Worm (Caenorhabditis elegans) whole organism, L4/young adult: ENCODE data around the gene ddb-1.

Experiments
- W03F9.2 ChIP-seq: fragments of 150-350 bp; optimal IDR thresholded peaks from 2 replicates; lab custom pipeline; 2014; ENCODE audit warnings: missing biosample characterization, missing genetic modification characterization
- dao-5 ChIP-seq: sonication (generic microtip); optimal IDR thresholded peaks from 2 replicates; lab custom pipeline; 2016; ENCODE audit warnings: missing genotype, missing genetic modification characterization, moderate library complexity, missing compliant biosample characterization
- him-1 ChIP-seq: sonication (generic microtip); optimal IDR thresholded peaks from 2 replicates; lab custom pipeline; 2016; ENCODE audit warnings: missing genotype, missing genetic modification reagents, missing genetic modification characterization, missing compliant biosample characterization

Gene ddb-1

ce11 chrIV:12121076-12121475 is at the start of gene ddb-1, which contains the start of gene M18.6:
Gene ddb-1, minus strand, starts transcription at chrIV:12121165.
Gene M18.6, plus strand, starts transcription at chrIV:12121310.
- TF ChIP-seq W03F9.2 (tag; lab: Kevin White, UChicago) (peak; percentile 53), him-1 (tag; lab: Kevin White, UChicago) (no peak)

- TF ChIP-seq W03F9.2 (tag; lab: Kevin White, UChicago) (no peak), dao-5 (tag; lab: Kevin White, UChicago) (no peak), him-1 (tag; lab: Kevin White, UChicago) (no peak)
These were observed 47.0 kb upstream of the ddb-1 start, which contains the start of gene F20B10.3 for ce11 chrIV:12167944-12168343. Gene F20B10.3, plus strand, starts transcription at chrIV:12168244.

DNA sequence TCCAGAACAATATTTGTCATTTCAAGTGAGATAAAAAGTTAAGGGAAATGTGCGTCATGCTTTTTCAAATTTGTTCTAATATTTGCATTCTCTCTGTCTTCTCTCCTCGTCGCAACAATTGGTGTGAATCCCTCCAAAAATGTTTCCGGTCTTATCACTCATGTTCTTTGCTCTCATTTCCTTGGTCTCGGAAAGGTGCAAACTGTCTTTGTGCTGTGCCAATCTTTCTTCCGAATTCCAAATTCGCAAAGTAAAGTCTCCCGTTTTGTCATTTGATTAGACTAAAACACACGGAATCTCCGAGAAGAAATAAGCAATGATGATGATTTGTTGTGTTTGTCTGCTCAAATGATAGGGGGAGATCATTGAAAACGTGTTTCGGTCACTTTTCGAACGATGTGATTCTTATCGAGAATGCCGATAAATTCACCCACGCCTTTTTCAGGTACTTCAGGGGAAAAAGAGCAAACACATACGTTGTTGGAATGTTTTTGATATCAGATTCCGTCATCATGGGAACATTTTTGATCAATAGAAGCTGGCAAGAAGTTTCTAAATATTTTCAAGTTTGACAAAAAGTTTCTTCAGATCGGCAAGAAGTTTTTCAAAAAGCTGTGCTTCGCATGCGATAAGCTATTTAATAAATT is 44.6 kb upstream of the ddb-1 start:
- TF ChIP-seq him-1 (tag; lab: Kevin White, UChicago) = no peak
- no peak for TF ChIP-seq W03F9.2 (tag; lab: Kevin White, UChicago)
- no peak for TF ChIP-seq dao-5 (tag; lab: Kevin White, UChicago)

- TF ChIP-seq dao-5 (tag; lab: Kevin White, UChicago) (no peak), W03F9.2 (tag; lab: Kevin White, UChicago) (no peak), him-1 (tag; lab: Kevin White, UChicago) (no peak)
These were observed 41.8 kb upstream of the ddb-1 start for ce11 chrIV:12162732-12163131.

ce11 chrIV:12160421-12160820 is 39.5 kb upstream of the ddb-1 start:
- TF ChIP-seq W03F9.2 (tag; lab: Kevin White, UChicago) (no peak), dao-5 (tag; lab: Kevin White, UChicago) (no peak), him-1 (tag; lab: Kevin White, UChicago) (no peak)

DNA sequence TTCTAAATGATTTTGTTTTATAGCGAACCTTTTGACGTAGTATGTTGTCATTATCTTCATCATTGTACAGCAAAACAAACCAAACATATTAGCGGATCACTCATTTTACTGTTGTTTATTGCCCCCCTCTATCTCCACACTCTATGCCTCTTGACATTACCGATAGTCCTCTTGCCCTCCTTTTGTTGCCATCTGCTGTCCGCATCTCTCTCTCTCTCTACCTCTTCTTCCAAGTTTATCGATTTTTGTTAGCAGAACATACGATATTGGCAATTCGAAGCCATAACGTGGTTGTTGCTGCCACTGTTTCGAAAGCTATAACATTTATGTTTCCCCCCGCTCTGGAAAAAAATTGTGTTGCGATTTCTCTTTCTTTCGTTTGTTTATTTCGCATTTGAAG is 37.0 kb upstream of the ddb-1 start:
- TF ChIP-seq him-1 (tag; lab: Kevin White, UChicago) (no peak), dao-5 (tag; lab: Kevin White, UChicago) (no peak), W03F9.2 (tag; lab: Kevin White, UChicago) (no peak)

DNA sequence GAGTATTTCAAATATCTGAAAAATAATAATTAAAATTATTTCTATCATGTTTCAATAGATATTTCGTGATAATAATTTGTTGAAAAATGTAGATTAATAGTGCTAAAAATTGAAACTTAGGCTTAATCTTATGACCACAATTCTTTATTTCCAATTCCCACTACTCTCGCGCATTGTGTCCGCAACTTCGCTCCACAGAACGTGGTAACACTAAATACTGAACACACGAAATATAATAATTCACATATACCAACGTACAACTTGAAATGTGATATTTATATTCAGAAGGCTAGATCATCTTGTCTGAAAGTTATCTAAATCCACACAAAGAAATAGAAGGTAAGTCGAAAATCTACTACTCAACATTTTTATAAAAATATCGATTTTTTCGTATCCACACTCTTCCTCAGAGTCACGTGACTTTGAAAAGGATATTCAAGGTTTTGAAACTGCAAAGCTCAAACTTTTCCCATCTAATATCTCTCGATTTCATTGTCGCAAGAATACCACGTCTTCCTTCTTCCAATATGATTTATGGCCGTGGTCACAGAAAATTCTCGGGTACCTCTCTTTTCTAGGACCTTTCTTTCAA is 35.8 kb upstream of the ddb-1 start, which contains the start of gene eri-12:
eri-12 (plus strand) TSS at position 197 of the 592 bp plus-strand sequence.
- TF ChIP-seq him-1 (tag; lab: Kevin White, UChicago) (no peak), W03F9.2 (tag; lab: Kevin White, UChicago) (no peak), dao-5 (tag; lab: Kevin White, UChicago) (no peak)

DNA sequence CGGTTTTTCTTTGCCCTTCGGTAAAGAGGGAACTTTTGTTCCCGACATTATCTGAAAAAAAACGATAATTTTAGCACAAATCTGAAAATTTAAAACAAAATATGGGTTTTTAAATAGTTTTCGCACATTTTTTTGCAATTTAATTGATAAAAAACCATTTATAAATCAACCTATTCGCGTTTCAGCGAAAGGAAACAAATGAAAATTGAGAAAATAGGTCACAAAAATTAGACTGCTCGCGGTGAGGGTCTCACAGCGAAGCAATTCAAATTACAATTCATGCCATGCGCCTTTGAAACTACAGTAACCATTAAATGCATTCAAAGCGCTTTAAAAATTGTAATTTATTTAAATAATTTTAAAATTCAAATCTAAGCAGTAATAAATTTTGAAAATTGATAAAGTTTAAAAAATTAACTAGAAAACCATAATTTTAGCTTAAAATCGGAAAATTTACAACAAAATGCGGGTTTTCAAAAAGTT is 33.3 kb upstream of the ddb-1 start, which contains the start of gene B0001.7:
B0001.7 (minus strand) TSS at position 51 of the 483 bp plus-strand sequence.
- no peak for TF ChIP-seq W03F9.2 (tag; lab: Kevin White, UChicago)
- no peak for TF ChIP-seq him-1 (tag; lab: Kevin White, UChicago)
- no peak for TF ChIP-seq dao-5 (tag; lab: Kevin White, UChicago)

DNA sequence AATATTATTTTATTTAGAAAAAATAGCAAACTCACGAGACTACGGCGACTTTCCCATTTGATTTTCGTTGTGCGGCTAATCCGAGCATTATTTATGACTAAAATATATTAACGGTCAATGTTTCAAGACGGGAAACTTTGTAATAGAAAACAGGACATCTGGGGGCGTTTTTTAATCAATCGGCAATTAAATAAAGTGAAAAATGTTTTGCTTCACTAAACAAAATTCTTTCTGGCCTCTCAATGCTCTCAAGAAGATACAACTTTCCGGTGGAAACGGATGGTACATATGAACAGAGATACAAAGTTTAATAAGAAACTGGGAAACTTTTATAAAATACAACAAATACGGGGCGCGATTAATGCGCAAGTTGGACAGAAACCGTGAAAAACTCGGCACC is 29.9 kb upstream of the ddb-1 start, which contains the start of gene B0001.2:
B0001.2 (minus strand) TSS at position 101 of the 400 bp plus-strand sequence.
- TF ChIP-seq W03F9.2 (tag; lab: Kevin White, UChicago) (no peak), dao-5 (tag; lab: Kevin White, UChicago) (no peak), him-1 (tag; lab: Kevin White, UChicago) (no peak)

- TF ChIP-seq him-1 (tag; lab: Kevin White, UChicago) = no peak
- TF ChIP-seq dao-5 (tag; lab: Kevin White, UChicago) = no peak
- no peak for TF ChIP-seq W03F9.2 (tag; lab: Kevin White, UChicago)
These were observed 28.6 kb upstream of the ddb-1 start for ce11 chrIV:12149609-12150008.

DNA sequence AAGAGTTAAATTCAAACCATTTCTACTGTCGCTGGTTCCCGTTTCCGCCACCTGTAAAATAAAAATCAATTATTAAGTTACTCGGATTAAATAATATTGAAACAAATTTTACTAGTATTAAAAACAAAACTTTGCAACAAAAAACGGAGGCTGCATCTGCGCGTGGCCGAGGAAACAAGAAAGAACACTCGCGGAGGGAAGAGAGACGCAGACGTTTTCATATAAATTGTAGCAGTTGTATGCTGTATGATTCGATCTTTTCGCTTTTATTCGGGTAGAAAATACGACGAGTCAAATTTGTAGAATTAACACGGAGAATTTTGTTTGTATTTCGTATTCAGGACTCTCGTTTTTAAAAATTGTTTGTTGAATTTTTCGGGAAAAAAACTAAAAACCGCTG is 24.7 kb upstream of the ddb-1 start, which contains the start of gene B0001.3:
B0001.3 (minus strand) TSS at position 55 of the 400 bp plus-strand sequence.
- TF ChIP-seq W03F9.2 (tag; lab: Kevin White, UChicago) (no peak), him-1 (tag; lab: Kevin White, UChicago) (no peak)

ce11 chrIV:12143231-12143630 is 22.3 kb upstream of the ddb-1 start, which contains the start of gene B0001.5:
Gene B0001.5, minus strand, starts transcription at chrIV:12143331.
- TF ChIP-seq dao-5 (tag; lab: Kevin White, UChicago) = no peak
- TF ChIP-seq W03F9.2 (tag; lab: Kevin White, UChicago) = no peak
- no peak for TF ChIP-seq him-1 (tag; lab: Kevin White, UChicago)

- no peak for TF ChIP-seq him-1 (tag; lab: Kevin White, UChicago)
- TF ChIP-seq dao-5 (tag; lab: Kevin White, UChicago) = no peak
- no peak for TF ChIP-seq W03F9.2 (tag; lab: Kevin White, UChicago)
These were observed 20.0 kb upstream of the ddb-1 start, which contains the start of gene B0001.8 for ce11 chrIV:12140959-12141358. Gene B0001.8, minus strand, starts transcription at chrIV:12141059.
